Worm (Caenorhabditis elegans) whole organism, L3 larva: ENCODE data around the gene F31F4.17.

Experiments
- ceh-16 ChIP-seq: sonication (generic microtip); optimal IDR thresholded peaks from 2 replicates; lab custom pipeline; 2017; ENCODE audit warnings: missing biosample characterization, missing genetic modification characterization
- daf-12 ChIP-seq: fragments of 150-350 bp; optimal IDR thresholded peaks from 2 replicates; lab custom pipeline; 2014; ENCODE audit warnings: missing biosample characterization, missing genetic modification reagents, missing genetic modification characterization
- mdl-1 ChIP-seq: fragments of 150-350 bp; optimal IDR thresholded peaks from 2 replicates; lab custom pipeline; 2014; ENCODE audit warnings: missing biosample characterization, missing genetic modification characterization
- nhr-43 ChIP-seq: sonication (generic microtip); optimal IDR thresholded peaks from 2 replicates; lab custom pipeline; 2016; ENCODE audit warnings: mild to moderate bottlenecking, missing genetic modification characterization, missing compliant biosample characterization; ENCODE audit not compliant: poor library complexity, severe bottlenecking
- nhr-77 ChIP-seq: fragments of 150-350 bp; optimal IDR thresholded peaks from 2 replicates; lab custom pipeline; 2014; ENCODE audit warnings: missing biosample characterization, missing genetic modification characterization
- pqm-1 ChIP-seq: fragments of 150-350 bp; optimal IDR thresholded peaks from 2 replicates; lab custom pipeline; 2017; ENCODE audit warnings: missing biosample characterization, missing genetic modification characterization, inconsistent platforms
- sea-2 ChIP-seq: fragments of 150-350 bp; sonication (generic microtip); optimal IDR thresholded peaks from 4 replicates; lab custom pipeline; 2014; ENCODE audit warnings: missing biosample characterization, missing genetic modification reagents, missing genetic modification characterization
- skn-1 ChIP-seq: fragments of 150-350 bp; optimal IDR thresholded peaks from 2 replicates; lab custom pipeline; 2014; ENCODE audit warnings: missing biosample characterization, missing genetic modification characterization
- snpc-4 ChIP-seq: fragments of 150-350 bp; optimal IDR thresholded peaks from 2 replicates; lab custom pipeline; 2014; ENCODE audit warnings: missing biosample characterization, missing genetic modification characterization

DNA sequence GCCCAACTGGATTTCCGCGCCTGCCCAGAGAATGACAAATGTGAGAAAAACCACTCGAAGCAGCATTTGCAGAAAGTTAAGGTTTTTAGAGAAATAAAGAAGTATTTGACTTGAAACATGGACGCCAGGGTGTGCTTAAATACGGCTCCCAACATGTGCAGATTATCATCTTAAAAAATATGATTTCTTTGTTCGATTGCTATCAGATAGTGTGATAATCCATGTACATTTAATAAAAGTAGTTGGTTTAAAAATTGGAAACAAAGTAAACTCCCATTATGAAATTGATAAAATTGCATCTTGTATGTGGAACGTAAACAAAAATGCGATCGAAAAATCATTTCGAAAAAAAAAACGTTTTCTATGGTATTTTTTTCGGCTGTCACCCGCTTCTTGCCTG lies 32.5 kb downstream of the F31F4.17 start, which contains the start of gene F48G7.8:
- TF ChIP-seq nhr-77 (no peak), daf-12 (tag; lab: Kevin White, UChicago) (no peak), mdl-1 (tag; lab: Kevin White, UChicago) (no peak), sea-2 (no peak), ceh-16 (tag; lab: Kevin White, UChicago) (no peak), pqm-1 (tag; lab: Kevin White, UChicago) (no peak), skn-1 (no peak), nhr-43 (tag; lab: Kevin White, UChicago) (no peak), snpc-4 (no peak)
